Worm (Caenorhabditis elegans): Measurements from ENCODE around the gene R09E10.1.

R09E10.1 gene

DNA sequence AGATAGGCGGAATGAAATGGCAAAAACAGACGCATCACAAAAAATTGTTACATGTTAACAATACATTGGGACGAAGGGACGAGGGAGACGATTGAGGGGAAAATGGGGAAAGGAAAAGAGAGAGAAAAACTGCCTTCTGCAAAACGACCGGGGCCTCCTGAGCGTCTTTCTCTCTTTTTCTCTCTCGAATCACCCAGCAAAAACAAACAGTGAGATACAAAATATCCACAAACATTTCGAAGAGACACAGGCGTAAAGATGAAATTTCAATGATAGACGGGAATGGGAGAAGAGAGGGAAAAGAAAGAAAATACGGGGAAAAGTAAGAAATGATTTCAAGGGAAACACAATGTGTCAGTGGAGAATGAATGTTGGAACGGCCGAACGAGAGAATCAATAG is 23.4 kb upstream of the R09E10.1 start (continued):
- peak; percentile 61 for TF ChIP-seq sma-9 (GFP tag; optimal IDR thresholded peaks at IDR 0.05)
- TF ChIP-seq sma-9 (tag; optimal IDR thresholded peaks at IDR 0.05), result no peak
- no peak for TF ChIP-seq ztf-4 (tag; optimal IDR thresholded peaks at IDR 0.05)
- peak; percentile 40 for TF ChIP-seq sem-4 (tag; optimal IDR thresholded peaks at IDR 0.05)
- no peak for TF ChIP-seq elt-1 (tag; optimal IDR thresholded peaks at IDR 0.05)
- peak; percentile 52 for TF ChIP-seq nhr-25 (tag; optimal IDR thresholded peaks at IDR 0.05)
- no peak for TF ChIP-seq nhr-10 (tag; optimal IDR thresholded peaks at IDR 0.05)
- TF ChIP-seq ZK546.5 (tag; optimal IDR thresholded peaks at IDR 0.05), result no peak
- TF ChIP-seq nhr-77 (tag; optimal IDR thresholded peaks at IDR 0.05), result no peak
- no peak for TF ChIP-seq unc-39 (tag; optimal IDR thresholded peaks at IDR 0.05)
- no peak for TF ChIP-seq lin-39 (tag; optimal IDR thresholded peaks at IDR 0.05)
- no peak for TF ChIP-seq mab-5 (tag; optimal IDR thresholded peaks at IDR 0.05)
- peak; percentile 85 for TF ChIP-seq C34F6.9 (tag; optimal IDR thresholded peaks at IDR 0.05)
- TF ChIP-seq crh-2 (tag; optimal IDR thresholded peaks at IDR 0.05), result peak; percentile 89
- no peak for TF ChIP-seq snpc-4 (tag; optimal IDR thresholded peaks at IDR 0.05)
- no peak for TF ChIP-seq dmd-4 (tag; optimal IDR thresholded peaks at IDR 0.05)
- no peak for TF ChIP-seq aly-2 (tag; optimal IDR thresholded peaks at IDR 0.05)
- peak; percentile 71 for TF ChIP-seq unc-55 (GFP tag; optimal IDR thresholded peaks at IDR 0.05)
- no peak for TF ChIP-seq skn-1 (tag; optimal IDR thresholded peaks at IDR 0.05)
- TF ChIP-seq mdl-1 (tag; optimal IDR thresholded peaks at IDR 0.05), result no peak
- no peak for TF ChIP-seq elt-3 (tag; optimal IDR thresholded peaks at IDR 0.05)
- TF ChIP-seq nhr-12 (tag; optimal IDR thresholded peaks at IDR 0.05), result no peak
- no peak for TF ChIP-seq nhr-23 (tag; optimal IDR thresholded peaks at IDR 0.05)

DNA sequence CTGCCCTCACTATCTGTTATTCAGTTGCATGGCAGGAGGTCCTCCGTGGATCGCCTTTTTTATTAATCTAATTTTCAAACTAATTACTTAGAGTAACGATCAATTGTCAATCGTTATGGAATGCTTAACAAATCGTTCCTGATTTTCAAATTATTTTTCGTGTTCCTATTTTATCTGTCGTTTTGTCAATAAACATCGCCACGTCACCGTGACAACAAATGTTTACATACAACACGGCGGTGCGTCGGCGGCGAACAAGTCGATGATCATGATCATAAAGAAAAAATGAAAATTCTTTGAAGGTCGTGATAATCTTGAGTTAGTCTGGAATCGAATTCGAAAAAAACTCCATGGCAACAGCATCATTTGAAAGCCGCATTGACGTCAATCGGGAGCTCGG is 22.9 kb upstream of the R09E10.1 start:
- TF ChIP-seq crh-2 (tag; optimal IDR thresholded peaks at IDR 0.05), result peak; percentile 11
- no peak for TF ChIP-seq lsy-2 (tag; optimal IDR thresholded peaks at IDR 0.05)

DNA sequence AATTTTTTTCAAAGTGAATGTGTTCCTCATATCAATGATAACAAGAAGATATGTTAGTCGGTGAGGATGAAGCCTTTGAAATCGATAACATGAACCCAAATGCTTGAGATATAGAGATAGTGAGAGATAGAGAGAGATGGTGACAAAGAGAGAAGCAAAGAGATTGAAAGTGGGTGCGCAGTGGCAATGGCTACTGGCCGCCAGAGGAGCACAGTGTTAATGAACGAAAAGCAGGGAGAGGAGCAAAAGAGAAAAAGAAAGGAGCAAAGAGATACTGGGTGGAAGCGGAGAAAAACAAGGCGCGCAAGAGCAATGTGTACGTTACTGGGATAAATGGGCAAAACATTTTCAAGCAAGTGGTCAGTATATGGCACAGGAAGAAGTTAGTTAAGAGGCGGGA is 22.1 kb upstream of the R09E10.1 start:
- peak; percentile 68 for TF ChIP-seq nhr-129 (tag; optimal IDR thresholded peaks at IDR 0.05)
- TF ChIP-seq Y55F3AM.14 (GFP tag; optimal IDR thresholded peaks at IDR 0.05), result no peak
- no peak for TF ChIP-seq ztf-11 (tag; optimal IDR thresholded peaks at IDR 0.05)
- peak; percentile 74 for TF ChIP-seq crh-2 (tag; optimal IDR thresholded peaks at IDR 0.05)
- TF ChIP-seq sma-9 (GFP tag; optimal IDR thresholded peaks at IDR 0.05), result peak; percentile 60
- no peak for TF ChIP-seq sma-9 (tag; optimal IDR thresholded peaks at IDR 0.05)
- TF ChIP-seq zag-1 (tag; optimal IDR thresholded peaks at IDR 0.05), result peak; percentile 9
- peak in 1 of 2 experiments; percentile 38 for TF ChIP-seq lsy-2 (tag; optimal IDR thresholded peaks at IDR 0.05)
- TF ChIP-seq F13H6.1 (tag; optimal IDR thresholded peaks at IDR 0.05), result peak; percentile 70
- peak; percentile 38 for TF ChIP-seq lin-13 (GFP tag; optimal IDR thresholded peaks at IDR 0.05)
- TF ChIP-seq C34F6.9 (tag; optimal IDR thresholded peaks at IDR 0.05), result peak; percentile 69
- TF ChIP-seq nhr-12 (tag; optimal IDR thresholded peaks at IDR 0.05), result no peak
- TF ChIP-seq ztf-4 (tag; optimal IDR thresholded peaks at IDR 0.05), result peak; percentile 20

DNA sequence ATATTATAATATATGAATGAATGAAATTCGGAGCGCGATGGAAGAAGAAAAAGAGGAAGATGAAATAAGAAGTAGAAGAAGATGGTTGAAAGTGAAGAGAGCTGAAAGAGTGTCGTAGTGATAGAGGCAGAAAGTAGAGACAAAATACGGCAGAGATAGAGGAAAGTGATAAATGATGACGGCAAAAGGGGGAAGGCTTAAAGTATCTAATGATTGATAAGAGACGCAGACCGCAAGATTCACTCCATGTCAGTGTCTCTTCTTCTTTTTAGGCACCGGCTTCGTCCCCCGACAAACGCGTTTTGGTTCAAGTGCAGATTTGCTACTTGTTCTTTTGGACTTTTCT is 19.8 kb upstream of the R09E10.1 start:
- TF ChIP-seq skn-1 (tag; optimal IDR thresholded peaks at IDR 0.05) (peak; percentile 65), F13H6.1 (tag; optimal IDR thresholded peaks at IDR 0.05) (peak; percentile 74), peb-1 (tag; optimal IDR thresholded peaks at IDR 0.05) (no peak), zag-1 (tag; optimal IDR thresholded peaks at IDR 0.05) (no peak), crh-2 (tag; optimal IDR thresholded peaks at IDR 0.05) (peak; percentile 93), mdl-1 (tag; optimal IDR thresholded peaks at IDR 0.05) (peak in 1 of 2 experiments; percentile 15), snpc-4 (tag; optimal IDR thresholded peaks at IDR 0.05) (peak; percentile 1), ceh-82 (tag; optimal IDR thresholded peaks at IDR 0.05) (no peak), aly-2 (tag; optimal IDR thresholded peaks at IDR 0.05) (no peak), nhr-6 (tag; optimal IDR thresholded peaks at IDR 0.05) (no peak), nhr-237 (tag; optimal IDR thresholded peaks at IDR 0.05) (no peak), nhr-25 (tag; optimal IDR thresholded peaks at IDR 0.05) (peak; percentile 44), Y55F3AM.14 (GFP tag; optimal IDR thresholded peaks at IDR 0.05) (no peak), nhr-77 (tag; optimal IDR thresholded peaks at IDR 0.05) (no peak), nhr-12 (tag; optimal IDR thresholded peaks at IDR 0.05) (no peak), lin-39 (tag; optimal IDR thresholded peaks at IDR 0.05) (no peak), mab-5 (tag; optimal IDR thresholded peaks at IDR 0.05) (peak; percentile 84), egl-27 (tag; optimal IDR thresholded peaks at IDR 0.05) (peak; percentile 48), nhr-129 (tag; optimal IDR thresholded peaks at IDR 0.05) (peak; percentile 37), sma-3 (GFP tag; optimal IDR thresholded peaks at IDR 0.05) (peak; percentile 79), ztf-11 (tag; optimal IDR thresholded peaks at IDR 0.05) (no peak), elt-3 (tag; optimal IDR thresholded peaks at IDR 0.05) (no peak), dmd-4 (tag; optimal IDR thresholded peaks at IDR 0.05) (no peak), nhr-11 (tag; optimal IDR thresholded peaks at IDR 0.05) (no peak), alr-1 (tag; optimal IDR thresholded peaks at IDR 0.05) (no peak), nhr-23 (tag; optimal IDR thresholded peaks at IDR 0.05) (no peak), lin-11 (tag; optimal IDR thresholded peaks at IDR 0.05) (no peak), ama-1 (optimal IDR thresholded peaks at IDR 0.05) (no peak), mbf-1 (tag; optimal IDR thresholded peaks at IDR 0.05) (no peak), R02D3.7 (tag; optimal IDR thresholded peaks at IDR 0.05) (no peak), sma-9 (GFP tag; optimal IDR thresholded peaks at IDR 0.05) (peak; percentile 86), sma-9 (tag; optimal IDR thresholded peaks at IDR 0.05) (no peak), elt-1 (tag; optimal IDR thresholded peaks at IDR 0.05) (no peak), fos-1 (tag; optimal IDR thresholded peaks at IDR 0.05) (peak; percentile 95), nhr-10 (tag; optimal IDR thresholded peaks at IDR 0.05) (no peak), unc-62 (GFP tag; optimal IDR thresholded peaks at IDR 0.05) (peak; percentile 15), ceh-16 (tag; optimal IDR thresholded peaks at IDR 0.05) (no peak), blmp-1 (tag; optimal IDR thresholded peaks at IDR 0.05; ENCODE audit: insufficient read depth) (peak; percentile 100)
